Fruit fly (Drosophila melanogaster): Measurements from ENCODE around the gene ver.

- TF ChIP-seq Sin3A (optimal IDR thresholded peaks at IDR 0.05) (no peak), ttk (optimal IDR thresholded peaks at IDR 0.05) (no peak)
These were observed 27.1 kb upstream of the ver start, which contains the start of gene CG10657 for dm6 chr3L:12496428-12497344.

Measured in Kc167 (cell line).